Worm (Caenorhabditis elegans) whole organism, mixed stage, embryonic: ENCODE data around the gene F49E8.8.
A peak's percentile ranks its signal among the peaks of the same experiment; 100 is the strongest.

Experiments used
- M03D4.4 ChIP-seq: sonication (generic microtip); optimal IDR thresholded peaks from 2 replicates; lab custom pipeline; 2017; ENCODE audit warnings: mild to moderate bottlenecking, missing genetic modification characterization, missing compliant biosample characterization
- bed-3 ChIP-seq: fragments of 200-800 bp; sonication (Bioruptor generic); optimal IDR thresholded peaks from 3 replicates; lab custom pipeline; 2018; ENCODE audit warnings: mild to moderate bottlenecking, missing genetic modification characterization, moderate library complexity, missing compliant biosample characterization
- blmp-1 ChIP-seq: fragments of 150-350 bp; optimal IDR thresholded peaks from 2 replicates; lab custom pipeline; 2014; ENCODE audit warnings: missing biosample characterization, missing genetic modification characterization
- ceh-39 ChIP-seq: fragments of 150-350 bp; optimal IDR thresholded peaks from 2 replicates; lab custom pipeline; 2014; ENCODE audit warnings: missing biosample characterization, missing genetic modification characterization
- ceh-43 ChIP-seq: fragments of 200-800 bp; sonication (Bioruptor generic); optimal IDR thresholded peaks from 2 replicates; lab custom pipeline; 2018; ENCODE audit warnings: mild to moderate bottlenecking, missing genetic modification characterization, moderate library complexity, missing compliant biosample characterization
- ceh-83 ChIP-seq: fragments of 200-800 bp; sonication (Bioruptor generic); optimal IDR thresholded peaks from 2 replicates; lab custom pipeline; 2018; ENCODE audit warnings: mild to moderate bottlenecking, missing genetic modification characterization, missing compliant biosample characterization
- ces-1 ChIP-seq: fragments of 150-350 bp; optimal IDR thresholded peaks from 2 replicates; lab custom pipeline; 2014; ENCODE audit warnings: missing biosample characterization, missing genetic modification reagents, missing genetic modification characterization
- cnd-1 ChIP-seq: fragments of 200-800 bp; sonication (Bioruptor generic); optimal IDR thresholded peaks from 2 replicates; lab custom pipeline; 2018; ENCODE audit warnings: mild to moderate bottlenecking, missing genetic modification characterization, missing compliant biosample characterization
- drap-1 ChIP-seq: fragments of 200-800 bp; sonication (Bioruptor generic); optimal IDR thresholded peaks from 3 replicates; lab custom pipeline; 2018; ENCODE audit warnings: mild to moderate bottlenecking, missing genetic modification characterization, missing compliant biosample characterization
- elt-1 ChIP-seq: sonication (generic microtip); optimal IDR thresholded peaks from 2 replicates; lab custom pipeline; 2017; ENCODE audit warnings: missing genetic modification characterization, mild to moderate bottlenecking, missing compliant biosample characterization, antibody characterized with exemption, moderate library complexity, borderline replicate concordance; ENCODE audit not compliant: insufficient read depth
- elt-3 ChIP-seq: fragments of 150-350 bp; optimal IDR thresholded peaks from 2 replicates; lab custom pipeline; 2014; ENCODE audit warnings: missing biosample characterization, missing genetic modification characterization
- flh-1 ChIP-seq: fragments of 200-800 bp; sonication (Bioruptor generic); optimal IDR thresholded peaks from 2 replicates; lab custom pipeline; 2018; ENCODE audit warnings: mild to moderate bottlenecking, missing genetic modification characterization, moderate library complexity, missing compliant biosample characterization
- ham-2 ChIP-seq: fragments of 200-800 bp; sonication (Bioruptor generic); optimal IDR thresholded peaks from 2 replicates; lab custom pipeline; 2018; ENCODE audit warnings: mild to moderate bottlenecking, missing genetic modification characterization, missing compliant biosample characterization
- hlh-1 ChIP-seq: fragments of 150-350 bp; optimal IDR thresholded peaks from 2 replicates; lab custom pipeline; 2014; ENCODE audit warnings: missing biosample characterization, missing genetic modification reagents, missing genetic modification characterization
- lin-13 ChIP-seq: fragments of 150-350 bp; optimal IDR thresholded peaks from 2 replicates; lab custom pipeline; 2014; ENCODE audit warnings: missing biosample characterization, missing genetic modification characterization
- lin-32 ChIP-seq: fragments of 200-800 bp; sonication (Bioruptor generic); optimal IDR thresholded peaks from 2 replicates; lab custom pipeline; 2018; ENCODE audit warnings: mild to moderate bottlenecking, missing genetic modification characterization, missing compliant biosample characterization
- lsy-2 ChIP-seq: fragments of 150-350 bp; optimal IDR thresholded peaks from 2 replicates; lab custom pipeline; 2014; ENCODE audit warnings: missing biosample characterization, missing genetic modification characterization
- mab-5 ChIP-seq: fragments of 150-350 bp; optimal IDR thresholded peaks from 2 replicates; lab custom pipeline; 2014; ENCODE audit warnings: missing biosample characterization, missing genetic modification characterization
- mep-1 ChIP-seq: fragments of 150-350 bp; optimal IDR thresholded peaks from 2 replicates; lab custom pipeline; 2017; ENCODE audit warnings: missing biosample characterization, missing genetic modification reagents, missing genetic modification characterization, inconsistent platforms
- mls-2 ChIP-seq: sonication (generic microtip); optimal IDR thresholded peaks from 2 replicates; lab custom pipeline; 2016; ENCODE audit warnings: mild to moderate bottlenecking, missing genetic modification characterization, moderate library complexity, missing compliant biosample characterization
- nhr-12 ChIP-seq: fragments of 150-350 bp; optimal IDR thresholded peaks from 2 replicates; lab custom pipeline; 2014; ENCODE audit warnings: missing biosample characterization, missing genetic modification characterization
- nhr-2 ChIP-seq: fragments of 150-350 bp; optimal IDR thresholded peaks from 2 replicates; lab custom pipeline; 2014; ENCODE audit warnings: missing biosample characterization, missing genetic modification characterization
- nhr-237 ChIP-seq: fragments of 150-350 bp; optimal IDR thresholded peaks from 2 replicates; lab custom pipeline; 2014; ENCODE audit warnings: missing biosample characterization, missing genetic modification characterization
- nhr-28 ChIP-seq: fragments of 150-350 bp; optimal IDR thresholded peaks from 2 replicates; lab custom pipeline; 2014; ENCODE audit warnings: missing biosample characterization, missing genetic modification characterization
- nhr-76 ChIP-seq: sonication (generic microtip); optimal IDR thresholded peaks from 2 replicates; lab custom pipeline; 2017; ENCODE audit warnings: missing biosample characterization, missing genetic modification characterization
- pha-4 ChIP-seq: fragments of 150-350 bp; optimal IDR thresholded peaks from 2 replicates; lab custom pipeline; 2018; ENCODE audit warnings: missing biosample characterization, missing genetic modification reagents, missing genetic modification characterization
- sem-2 ChIP-seq: fragments of 200-800 bp; sonication (Bioruptor generic); optimal IDR thresholded peaks from 2 replicates; lab custom pipeline; 2018; ENCODE audit warnings: mild to moderate bottlenecking, missing genetic modification characterization, missing compliant biosample characterization
- snpc-4 ChIP-seq: fragments of 150-350 bp; optimal IDR thresholded peaks from 2 replicates; lab custom pipeline; 2014; ENCODE audit warnings: missing biosample characterization, missing genetic modification characterization
- sptf-1 ChIP-seq: sonication (generic microtip); optimal IDR thresholded peaks from 2 replicates; lab custom pipeline; 2017; ENCODE audit warnings: mild to moderate bottlenecking, missing genetic modification characterization, moderate library complexity, missing compliant biosample characterization
- tbx-8 ChIP-seq: fragments of 200-800 bp; sonication (Bioruptor generic); optimal IDR thresholded peaks from 2 replicates; lab custom pipeline; 2018; ENCODE audit warnings: mild to moderate bottlenecking, missing genetic modification characterization, moderate library complexity, missing compliant biosample characterization
- unc-120 ChIP-seq: sonication (generic microtip); optimal IDR thresholded peaks from 2 replicates; lab custom pipeline; 2017; ENCODE audit warnings: missing genetic modification characterization, missing compliant biosample characterization; ENCODE audit not compliant: poor library complexity, severe bottlenecking
- unc-39 ChIP-seq: fragments of 150-350 bp; optimal IDR thresholded peaks from 2 replicates; lab custom pipeline; 2014; ENCODE audit warnings: missing biosample characterization, missing genetic modification characterization
- unc-62 ChIP-seq: fragments of 150-350 bp; optimal IDR thresholded peaks from 2 replicates; lab custom pipeline; 2014; ENCODE audit warnings: missing biosample characterization, missing genetic modification reagents, missing genetic modification characterization
- zip-8 ChIP-seq: fragments of 150-350 bp; optimal IDR thresholded peaks from 2 replicates; lab custom pipeline; 2014; ENCODE audit warnings: missing biosample characterization, missing genetic modification characterization
- ztf-11 ChIP-seq: fragments of 150-350 bp; optimal IDR thresholded peaks from 2 replicates; lab custom pipeline; 2014; ENCODE audit warnings: missing biosample characterization, missing genetic modification characterization

The F49E8.8 gene

ce11 chrIV:7568593-7568992 is 12.2 kb downstream of the F49E8.8 start, which contains the start of gene clec-180:
clec-180 (plus strand) TSS chrIV:7568893.
- TF ChIP-seq lin-13 (tag; lab: Kevin White, UChicago) = no peak
- no peak for TF ChIP-seq zip-8
- TF ChIP-seq unc-120 = no peak
- no peak for TF ChIP-seq bed-3 (GFP tag; lab: Kevin White, UChicago)
- TF ChIP-seq M03D4.4 = no peak
- no peak for TF ChIP-seq pha-4 (tag; lab: Kevin White, UChicago)
- TF ChIP-seq ceh-83 = no peak
- no peak for TF ChIP-seq ceh-39
- TF ChIP-seq unc-62 (GFP tag; lab: Kevin White, UChicago) = no peak
- no peak for TF ChIP-seq unc-39 (tag; lab: Kevin White, UChicago)
- TF ChIP-seq tbx-8 = no peak
- no peak for TF ChIP-seq ztf-11 (tag; lab: Kevin White, UChicago)
- TF ChIP-seq, all 35 proteins: peak for 0

- TF ChIP-seq lin-32 (peak; percentile 94), sem-2 (GFP tag; lab: Kevin White, UChicago) (peak; percentile 88), elt-3 (tag; lab: Kevin White, UChicago) (peak; percentile 85), drap-1 (GFP tag; lab: Kevin White, UChicago) (peak; percentile 98), snpc-4 (tag; lab: Kevin White, UChicago) (no peak), bed-3 (GFP tag; lab: Kevin White, UChicago) (peak; percentile 93), unc-39 (tag; lab: Kevin White, UChicago) (no peak), mep-1 (tag; lab: Kevin White, UChicago) (peak; percentile 88), lsy-2 (tag; lab: Kevin White, UChicago) (peak; percentile 57), ceh-43 (GFP tag; lab: Kevin White, UChicago) (peak; percentile 94), ztf-11 (tag; lab: Kevin White, UChicago) (peak; percentile 57), lin-13 (tag; lab: Kevin White, UChicago) (peak; percentile 64), ham-2 (GFP tag; lab: Kevin White, UChicago) (peak; percentile 98), flh-1 (peak; percentile 84), ces-1 (no peak), nhr-237 (tag; lab: Kevin White, UChicago) (peak; percentile 76), ceh-83 (peak; percentile 98), nhr-2 (tag; lab: Kevin White, UChicago) (no peak), zip-8 (no peak), tbx-8 (peak; percentile 88), hlh-1 (tag; lab: Kevin White, UChicago) (peak; percentile 7), nhr-76 (tag; lab: Kevin White, UChicago) (peak; percentile 10), unc-120 (peak; percentile 96), nhr-28 (tag; lab: Kevin White, UChicago) (peak; percentile 82), nhr-12 (tag; lab: Kevin White, UChicago) (no peak), blmp-1 (tag; lab: Kevin White, UChicago) (peak; percentile 8), M03D4.4 (peak; percentile 97), sptf-1 (tag; lab: Kevin White, UChicago) (peak; percentile 98), cnd-1 (tag; lab: Kevin White, UChicago) (peak; percentile 95), ceh-39 (no peak), mab-5 (tag; lab: Kevin White, UChicago) (no peak), unc-62 (GFP tag; lab: Kevin White, UChicago) (peak; percentile 73), mls-2 (tag; lab: Kevin White, UChicago) (peak; percentile 98), pha-4 (tag; lab: Kevin White, UChicago) (peak; percentile 41), elt-1 (tag; lab: Kevin White, UChicago) (peak; percentile 41)
These were observed 17.5 kb downstream of the F49E8.8 start for ce11 chrIV:7573944-7574343.

- TF ChIP-seq ceh-83 (no peak), ceh-43 (GFP tag; lab: Kevin White, UChicago) (no peak), ces-1 (peak; percentile 9), hlh-1 (tag; lab: Kevin White, UChicago) (peak; percentile 50), ceh-39 (peak; percentile 97)
These were observed 18.8 kb downstream of the F49E8.8 start, which contains the start of gene cec-4 for ce11 chrIV:7575147-7575768. cec-4 (plus strand) TSS chrIV:7575718.
